Worm (Caenorhabditis elegans): ENCODE measurements around the gene Y50E8A.2.

- TF ChIP-seq flt-1 (GFP tag; IDR thresholded peaks at IDR 0.05) = no peak
- TF ChIP-seq ztf-29 (GFP tag; IDR thresholded peaks at IDR 0.05) = no peak
- no peak for TF ChIP-seq cog-1 (tag; optimal IDR thresholded peaks at IDR 0.05)
- TF ChIP-seq klf-2 (GFP tag; conservative IDR thresholded peaks at IDR 0.05) = no peak
- TF ChIP-seq tab-1 (GFP tag; IDR thresholded peaks at IDR 0.05) = no peak
- no peak for TF ChIP-seq ztf-23 (GFP tag; IDR thresholded peaks at IDR 0.05)
- no peak for TF ChIP-seq med-1 (GFP tag; optimal IDR thresholded peaks at IDR 0.05; ENCODE audit: insufficient read depth)
- no peak for TF ChIP-seq T22C8.4 (GFP tag; IDR thresholded peaks at IDR 0.05)
- TF ChIP-seq ref-1 (GFP tag; conservative IDR thresholded peaks at IDR 0.05) = no peak
Measured at ce11 chrV:14688097-14688912, 40.3 kb downstream of the Y50E8A.2 start, which contains the start of gene C47E8.11.

Measured in whole organism, midembryonic.